Worm (Caenorhabditis elegans): ENCODE measurements around the gene C47D12.2.

DNA sequence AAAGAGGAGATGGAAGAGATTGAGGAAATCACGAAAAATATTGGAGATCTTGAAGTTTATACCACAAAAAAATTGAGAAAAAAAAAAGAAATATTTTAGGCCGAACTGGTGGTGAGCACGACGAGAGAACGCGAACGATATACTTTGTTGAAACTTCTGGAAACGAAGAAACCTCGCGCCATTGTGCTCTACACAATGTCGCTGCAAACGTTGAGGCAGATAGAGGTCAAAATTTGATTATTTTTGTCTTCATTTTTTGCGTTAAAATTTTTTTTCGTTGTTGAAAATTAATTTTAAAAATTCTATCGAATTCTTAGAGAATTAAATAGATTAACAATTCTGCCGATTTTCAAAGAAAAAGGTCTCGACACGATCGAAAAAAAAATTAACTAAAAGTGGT lies 24.5 kb downstream of the C47D12.2 start:
- TF ChIP-seq lin-35 (GFP tag; optimal IDR thresholded peaks at IDR 0.05) (no peak), lsy-2 (tag; optimal IDR thresholded peaks at IDR 0.05) (no peak), ama-1 (optimal IDR thresholded peaks at IDR 0.05) (no peak), sptf-1 (tag; optimal IDR thresholded peaks at IDR 0.05) (no peak)
